Worm (Caenorhabditis elegans): ENCODE measurements around the gene atf-8.

The atf-8 gene

DNA sequence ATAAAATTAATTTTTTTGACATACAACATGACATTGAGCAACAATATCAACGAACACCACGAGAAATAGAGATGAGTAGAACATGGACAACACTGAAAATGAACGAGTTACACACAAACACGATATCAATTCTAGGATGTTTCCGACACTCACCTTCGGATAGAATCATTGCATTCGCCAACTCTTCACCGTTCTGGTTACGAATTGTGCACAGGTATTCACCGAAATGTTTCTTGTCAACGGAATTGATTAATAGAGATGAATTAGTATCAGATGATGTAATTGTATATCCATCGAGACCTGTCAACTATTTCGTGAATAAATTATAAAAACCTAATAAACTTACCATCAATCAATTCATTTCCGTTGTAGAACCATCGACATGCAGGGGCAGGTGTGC lies 16.3 kb downstream of the atf-8 start:
- TF ChIP-seq isw-1 (GFP tag; IDR thresholded peaks at IDR 0.05) (no peak), hlh-4 (tag; optimal IDR thresholded peaks at IDR 0.05) (no peak), ceh-82 (tag; optimal IDR thresholded peaks at IDR 0.05) (no peak), unc-30 (tag; optimal IDR thresholded peaks at IDR 0.05) (no peak), xbp-1 (tag; optimal IDR thresholded peaks at IDR 0.05) (no peak), vab-15 (tag; optimal IDR thresholded peaks at IDR 0.05) (no peak)

DNA sequence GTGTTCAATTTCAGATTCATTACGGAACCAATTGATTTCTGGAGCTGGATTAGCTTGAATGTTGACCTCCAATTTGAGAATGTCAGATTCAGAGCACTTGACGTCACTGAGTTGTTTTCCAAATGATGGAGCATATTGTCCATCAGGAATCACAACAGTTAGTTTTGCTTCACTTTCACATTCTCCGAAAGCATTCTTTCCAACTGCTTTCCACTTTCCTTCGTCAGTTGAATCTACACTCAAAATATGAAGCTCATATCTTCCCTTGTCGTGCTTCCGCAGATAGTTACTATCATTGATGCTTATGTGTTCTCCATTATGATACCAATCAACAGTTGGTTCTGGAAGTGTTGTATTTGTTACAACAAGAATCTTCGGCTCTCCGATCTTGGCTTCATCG lies 22.9 kb downstream of the atf-8 start:
- TF ChIP-seq swsn-7 (tag; optimal IDR thresholded peaks at IDR 0.05) (no peak), efl-1 (optimal IDR thresholded peaks at IDR 0.05) (no peak), efl-1 (GFP tag; optimal IDR thresholded peaks at IDR 0.05 in 1 of 2) (peak in 1 of 2 experiments; percentile 49), skn-1 (tag; optimal IDR thresholded peaks at IDR 0.05) (no peak), irx-1 (tag; optimal IDR thresholded peaks at IDR 0.05) (no peak)

DNA sequence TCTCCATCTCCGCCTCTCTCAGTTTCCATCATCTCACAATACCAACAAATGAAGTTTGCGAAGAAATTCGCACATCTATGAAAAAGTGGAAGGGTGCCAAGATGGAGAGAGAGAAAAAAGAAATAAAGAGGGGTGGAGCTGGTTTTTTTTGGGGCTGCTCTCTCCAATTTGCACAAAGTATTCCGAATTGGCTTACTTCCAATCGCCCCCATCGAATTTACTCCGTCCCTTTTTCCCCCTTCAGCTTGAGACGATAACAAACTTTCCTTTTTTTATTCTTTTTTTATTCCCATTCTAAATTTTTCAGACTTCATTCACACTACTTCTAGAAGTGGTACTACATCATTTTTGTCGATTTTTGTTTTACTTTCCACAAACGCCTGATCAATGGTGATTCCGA lies 25.7 kb downstream of the atf-8 start, which contains the start of gene exp-2:
exp-2 (plus strand) TSS at position 301 of the 400 bp plus-strand sequence.
- no peak for TF ChIP-seq unc-130 (tag; optimal IDR thresholded peaks at IDR 0.05)
- peak; percentile 18 for TF ChIP-seq lin-14 (GFP tag; optimal IDR thresholded peaks at IDR 0.05)
- TF ChIP-seq zag-1 (tag; optimal IDR thresholded peaks at IDR 0.05): no peak
- no peak for TF ChIP-seq pag-3 (tag; optimal IDR thresholded peaks at IDR 0.05; ENCODE audit: borderline replicate concordance, insufficient read depth)
- TF ChIP-seq unc-30 (tag; optimal IDR thresholded peaks at IDR 0.05): no peak

DNA sequence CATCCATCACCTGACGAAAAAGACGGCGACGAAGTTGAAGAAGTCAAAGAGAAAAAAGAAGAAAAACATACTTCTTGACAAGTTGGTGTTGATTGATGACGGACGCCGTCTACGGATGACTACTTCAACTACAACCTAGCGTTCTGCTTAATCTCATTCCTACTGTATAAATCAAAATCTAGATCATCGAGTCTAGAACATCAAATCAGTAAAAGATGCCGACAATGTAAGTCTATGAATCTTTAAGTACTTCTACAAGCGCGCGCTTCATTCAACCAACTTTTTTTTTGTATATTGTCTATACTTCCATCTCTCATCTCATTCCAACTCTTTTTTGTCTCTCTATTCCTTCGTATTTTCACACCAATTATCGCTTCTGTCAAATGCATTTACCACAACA lies 30.0 kb downstream of the atf-8 start:
- no peak for TF ChIP-seq nhr-85 (tag)
- TF ChIP-seq egl-27 (tag; optimal IDR thresholded peaks at IDR 0.05): no peak
- no peak for TF ChIP-seq pax-3 (tag; optimal IDR thresholded peaks at IDR 0.05)
- TF ChIP-seq elt-3 (tag; optimal IDR thresholded peaks at IDR 0.05): no peak
- TF ChIP-seq C04F5.9 (tag; optimal IDR thresholded peaks at IDR 0.05): no peak

DNA sequence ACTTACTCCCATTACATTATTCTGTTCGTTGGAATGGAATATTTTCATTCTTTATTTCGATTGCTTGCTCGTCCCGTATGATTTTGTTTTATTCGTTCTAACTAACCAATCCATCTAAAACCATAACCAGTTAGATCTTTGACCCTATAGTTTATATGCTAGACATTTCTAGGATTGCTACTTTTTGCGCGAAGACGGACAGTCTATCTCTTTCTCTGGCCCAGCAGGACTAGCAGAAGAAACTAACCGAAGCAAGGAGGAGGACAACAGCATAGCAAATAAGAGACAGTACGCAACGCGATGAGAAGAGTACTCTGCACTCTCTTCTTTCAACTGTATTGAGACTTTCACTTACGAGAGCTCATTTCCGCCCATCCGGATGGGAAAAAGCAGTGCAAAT lies 32.8 kb downstream of the atf-8 start:
- TF ChIP-seq lin-13 (GFP tag; optimal IDR thresholded peaks at IDR 0.05) (no peak), nhr-84 (tag; optimal IDR thresholded peaks at IDR 0.05) (no peak), lin-15B (tag; optimal IDR thresholded peaks at IDR 0.05) (no peak), ztf-4 (tag; optimal IDR thresholded peaks at IDR 0.05) (no peak), F16B12.6 (tag; optimal IDR thresholded peaks at IDR 0.05) (no peak), fkh-10 (GFP tag; optimal IDR thresholded peaks at IDR 0.05) (no peak)

Data from whole organism, L1 larva.